Worm (Caenorhabditis elegans) whole organism, L2 larva: ENCODE results near the gene C06G3.8.

Source experiments
- C34F6.9 ChIP-seq: fragments of 150-350 bp; optimal IDR thresholded peaks from 2 replicates; lab custom pipeline; 2014; ENCODE audit warnings: missing biosample characterization, missing genetic modification characterization
- F13H6.1 ChIP-seq: sonication (generic microtip); optimal IDR thresholded peaks from 2 replicates; lab custom pipeline; 2016; ENCODE audit warnings: missing genetic modification characterization, missing compliant biosample characterization
- Y55F3AM.14 ChIP-seq: fragments of 200-800 bp; sonication (Bioruptor generic); optimal IDR thresholded peaks from 2 replicates; lab custom pipeline; 2018; ENCODE audit warnings: mild to moderate bottlenecking, missing genetic modification characterization, missing compliant biosample characterization
- ZK546.5 ChIP-seq: sonication (generic microtip); optimal IDR thresholded peaks from 2 replicates; lab custom pipeline; 2017; ENCODE audit warnings: missing biosample characterization, missing genetic modification characterization
- ama-1 ChIP-seq: fragments of 150-350 bp; optimal IDR thresholded peaks from 2 replicates; lab custom pipeline; 2018; ENCODE audit warnings: inconsistent platforms
- blmp-1 ChIP-seq: sonication (generic microtip); optimal IDR thresholded peaks from 2 replicates; lab custom pipeline; 2017; ENCODE audit warnings: missing genetic modification characterization, mild to moderate bottlenecking, missing compliant biosample characterization, antibody characterized with exemption, moderate library complexity; ENCODE audit not compliant: insufficient read depth
- ceh-16 ChIP-seq: fragments of 150-350 bp; optimal IDR thresholded peaks from 2 replicates; lab custom pipeline; 2014; ENCODE audit warnings: missing biosample characterization, missing genetic modification characterization
- ceh-82 ChIP-seq: fragments of 150-350 bp; optimal IDR thresholded peaks from 2 replicates; lab custom pipeline; 2014; ENCODE audit warnings: missing biosample characterization, missing genetic modification characterization
- dmd-4 ChIP-seq: sonication (generic microtip); optimal IDR thresholded peaks from 2 replicates; lab custom pipeline; 2017; ENCODE audit warnings: missing biosample characterization, missing genetic modification characterization
- egl-27 ChIP-seq: sonication (generic microtip); optimal IDR thresholded peaks from 3 replicates; lab custom pipeline; 2017; ENCODE audit warnings: missing biosample characterization, missing genetic modification reagents, missing genetic modification characterization
- elt-1 ChIP-seq: fragments of 150-350 bp; optimal IDR thresholded peaks from 2 replicates; lab custom pipeline; 2014; ENCODE audit warnings: missing biosample characterization, missing genetic modification characterization
- fos-1 ChIP-seq: fragments of 150-350 bp; optimal IDR thresholded peaks from 2 replicates; lab custom pipeline; 2014; ENCODE audit warnings: missing biosample characterization, missing genetic modification characterization
- gmeb-1 ChIP-seq: fragments of 150-350 bp; optimal IDR thresholded peaks from 2 replicates; lab custom pipeline; 2014; ENCODE audit warnings: missing biosample characterization, missing genetic modification characterization
- lin-13 ChIP-seq: fragments of 150-350 bp; optimal IDR thresholded peaks from 2 replicates; lab custom pipeline; 2014; ENCODE audit warnings: missing biosample characterization, missing genetic modification reagents, missing genetic modification characterization
- lin-39 ChIP-seq: fragments of 150-350 bp; optimal IDR thresholded peaks from 2 replicates; lab custom pipeline; 2014; ENCODE audit warnings: missing biosample characterization, missing genetic modification reagents, missing genetic modification characterization
- mbf-1 ChIP-seq: sonication (generic microtip); optimal IDR thresholded peaks from 2 replicates; lab custom pipeline; 2017; ENCODE audit warnings: missing biosample characterization, missing genetic modification characterization
- mdl-1 ChIP-seq, 2 experiments: fragments of 150-350 bp in 1 of 2; sonication (generic microtip) in 1 of 2; optimal IDR thresholded peaks; 2 replicates each; lab custom pipeline; 2017; ENCODE audit warnings: missing biosample characterization in 2 of 2, missing genetic modification characterization in 2 of 2
- nhr-10 ChIP-seq: sonication (generic microtip); optimal IDR thresholded peaks from 2 replicates; lab custom pipeline; 2017; ENCODE audit warnings: missing biosample characterization, missing genetic modification characterization
- nhr-12 ChIP-seq: fragments of 150-350 bp; optimal IDR thresholded peaks from 2 replicates; lab custom pipeline; 2014; ENCODE audit warnings: missing biosample characterization, missing genetic modification characterization
- nhr-129 ChIP-seq: fragments of 150-350 bp; optimal IDR thresholded peaks from 2 replicates; lab custom pipeline; 2014; ENCODE audit warnings: missing biosample characterization, missing genetic modification characterization
- nhr-21 ChIP-seq: fragments of 150-350 bp; optimal IDR thresholded peaks from 2 replicates; lab custom pipeline; 2014; ENCODE audit warnings: missing biosample characterization, missing genetic modification characterization
- nhr-23 ChIP-seq: fragments of 150-350 bp; optimal IDR thresholded peaks from 2 replicates; lab custom pipeline; 2014; ENCODE audit warnings: missing biosample characterization, missing genetic modification reagents, missing genetic modification characterization
- nhr-237 ChIP-seq: fragments of 150-350 bp; optimal IDR thresholded peaks from 2 replicates; lab custom pipeline; 2014; ENCODE audit warnings: missing biosample characterization, missing genetic modification characterization
- nhr-25 ChIP-seq: fragments of 150-350 bp; sonication (generic microtip); optimal IDR thresholded peaks from 3 replicates; lab custom pipeline; 2014; ENCODE audit warnings: missing biosample characterization, missing genetic modification characterization
- nhr-6 ChIP-seq: fragments of 150-350 bp; optimal IDR thresholded peaks from 2 replicates; lab custom pipeline; 2014; ENCODE audit warnings: missing biosample characterization, missing genetic modification characterization
- nhr-77 ChIP-seq: fragments of 150-350 bp; optimal IDR thresholded peaks from 2 replicates; lab custom pipeline; 2014; ENCODE audit warnings: missing biosample characterization, missing genetic modification characterization
- peb-1 ChIP-seq: fragments of 150-350 bp; optimal IDR thresholded peaks from 2 replicates; lab custom pipeline; 2014; ENCODE audit warnings: missing biosample characterization, missing genetic modification characterization
- skn-1 ChIP-seq: sonication (generic microtip); optimal IDR thresholded peaks from 2 replicates; lab custom pipeline; 2017; ENCODE audit warnings: missing biosample characterization, missing genetic modification characterization
- sma-3 ChIP-seq: sonication (generic microtip); optimal IDR thresholded peaks from 2 replicates; lab custom pipeline; 2016; ENCODE audit warnings: missing genetic modification reagents, missing genetic modification characterization, missing compliant biosample characterization
- sma-9 ChIP-seq, 2 experiments: fragments of 150-350 bp in 1 of 2; sonication (generic microtip) in 1 of 2; optimal IDR thresholded peaks; 2 replicates each; lab custom pipeline; 2014 to 2016; ENCODE audit warnings: missing genetic modification characterization in 2 of 2, mild to moderate bottlenecking in 1 of 2, missing biosample characterization in 1 of 2, missing compliant biosample characterization in 1 of 2, missing genetic modification reagents in 1 of 2, moderate library complexity in 1 of 2
- snpc-4 ChIP-seq: fragments of 150-350 bp; optimal IDR thresholded peaks from 2 replicates; lab custom pipeline; 2014; ENCODE audit warnings: missing biosample characterization, missing genetic modification characterization
- unc-55 ChIP-seq: fragments of 150-350 bp; sonication (generic microtip); optimal IDR thresholded peaks from 3 replicates; lab custom pipeline; 2014; ENCODE audit warnings: missing biosample characterization, missing genetic modification reagents, missing genetic modification characterization
- unc-62 ChIP-seq: fragments of 150-350 bp; optimal IDR thresholded peaks from 2 replicates; lab custom pipeline; 2014; ENCODE audit warnings: missing biosample characterization, missing genetic modification reagents, missing genetic modification characterization
- ztf-1 ChIP-seq: fragments of 200-800 bp; sonication (Bioruptor generic); conservative IDR thresholded peaks from 2 replicates; pipeline ENCODE4 v1.3.6; 2022; ENCODE audit warnings: missing genetic modification characterization, missing compliant biosample characterization
- ztf-4 ChIP-seq: fragments of 150-350 bp; optimal IDR thresholded peaks from 2 replicates; lab custom pipeline; 2014; ENCODE audit warnings: missing biosample characterization, missing genetic modification characterization

The C06G3.8 gene

DNA sequence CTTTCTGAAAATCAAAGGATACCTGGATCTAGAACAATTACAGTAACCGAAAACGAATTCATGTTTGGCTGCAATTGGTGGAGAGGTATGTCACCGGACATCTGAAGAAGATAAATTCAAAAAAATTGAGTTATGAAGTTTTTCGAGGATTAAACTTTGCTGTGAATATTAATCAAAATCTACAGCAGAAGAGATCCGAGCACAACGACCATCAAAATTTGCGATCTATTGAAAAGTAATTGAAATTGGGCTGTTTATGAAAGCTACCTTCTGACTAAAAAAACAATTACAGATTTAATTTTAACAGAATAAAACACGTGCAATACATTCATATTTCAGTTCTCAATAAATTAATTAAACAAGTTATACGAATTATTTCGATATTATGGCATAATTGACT lies at the start of gene C06G3.8:
C06G3.8 (minus strand) TSS at position 101 of the 400 bp plus-strand sequence.
- TF ChIP-seq blmp-1 (tag; lab: Kevin White, UChicago) (no peak), lin-39 (tag; lab: Kevin White, UChicago) (no peak), sma-3 (GFP tag; lab: Kevin White, UChicago) (no peak), ceh-82 (tag; lab: Kevin White, UChicago) (no peak), nhr-77 (tag; lab: Kevin White, UChicago) (no peak), nhr-21 (no peak), nhr-6 (tag; lab: Kevin White, UChicago) (no peak), unc-55 (GFP tag; lab: Kevin White, UChicago) (no peak), nhr-23 (tag; lab: Kevin White, UChicago) (no peak), skn-1 (tag; lab: Kevin White, UChicago) (no peak), nhr-25 (tag; lab: Kevin White, UChicago) (no peak), ztf-1 (GFP tag; lab: Robert Waterston, UW) (no peak), nhr-237 (tag; lab: Kevin White, UChicago) (no peak), mdl-1 (tag; optimal IDR thresholded peaks at IDR 0.05; lab: Kevin White, UChicago) (no peak), Y55F3AM.14 (GFP tag; lab: Kevin White, UChicago) (no peak)

DNA sequence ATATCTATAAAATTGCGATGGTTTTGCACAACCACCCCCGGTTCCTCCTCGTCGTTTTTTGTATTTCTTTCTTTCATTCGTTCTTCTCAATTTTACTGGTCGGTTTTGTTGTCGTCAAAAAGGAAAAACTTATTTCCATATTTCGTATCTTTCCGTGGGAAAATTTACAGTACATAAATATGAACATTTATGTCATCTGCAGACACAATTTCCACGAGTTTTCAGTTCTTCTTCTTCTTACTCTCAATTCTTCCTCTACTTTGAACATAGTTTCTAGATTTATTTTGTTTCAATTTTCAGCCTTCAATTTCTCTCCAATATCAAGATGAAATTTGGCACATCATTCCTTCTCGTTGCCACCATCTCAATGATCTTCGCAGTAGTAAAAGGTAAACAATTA lies 48.9 kb upstream of the C06G3.8 start, which contains the start of gene Y43B11AR.1:
Y43B11AR.1 (plus strand) TSS at position 301 of the 400 bp plus-strand sequence.
- TF ChIP-seq C34F6.9 (tag; lab: Kevin White, UChicago) (no peak), nhr-129 (tag; lab: Kevin White, UChicago) (no peak), mbf-1 (tag; lab: Kevin White, UChicago) (no peak), ztf-4 (tag; lab: Kevin White, UChicago) (no peak), nhr-10 (no peak), dmd-4 (tag; lab: Kevin White, UChicago) (no peak), egl-27 (no peak), elt-1 (no peak), lin-13 (GFP tag; lab: Kevin White, UChicago) (no peak), ztf-1 (GFP tag; lab: Robert Waterston, UW) (no peak), nhr-6 (tag; lab: Kevin White, UChicago) (no peak), Y55F3AM.14 (GFP tag; lab: Kevin White, UChicago) (no peak), nhr-23 (tag; lab: Kevin White, UChicago) (no peak), ama-1 (lab: Kevin White, UChicago) (no peak), sma-3 (GFP tag; lab: Kevin White, UChicago) (no peak), nhr-21 (no peak), gmeb-1 (tag; lab: Kevin White, UChicago) (no peak)

DNA sequence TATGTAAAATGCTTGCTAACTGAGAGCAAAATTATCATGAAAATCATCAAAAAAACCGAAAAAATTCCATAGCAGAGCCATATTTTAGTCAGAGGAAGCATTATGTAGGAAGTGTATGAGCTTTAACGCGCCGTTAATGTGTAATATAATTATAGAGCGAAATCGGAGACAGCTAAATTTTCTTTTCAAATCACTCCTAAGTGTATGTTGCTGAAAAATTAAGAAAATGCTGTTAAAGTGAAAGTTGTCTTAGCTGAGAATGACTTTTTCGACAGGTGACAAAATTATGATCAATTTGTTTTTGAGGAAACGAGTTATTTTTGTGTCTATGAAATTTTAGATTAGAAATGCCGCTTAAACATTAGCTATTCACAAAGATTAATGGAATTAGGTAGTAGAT lies 42.7 kb upstream of the C06G3.8 start, which contains the start of gene srg-50:
srg-50 (minus strand) TSS at position 101 of the 400 bp plus-strand sequence.
- no peak for TF ChIP-seq ama-1 (lab: Kevin White, UChicago)
- TF ChIP-seq nhr-77 (tag; lab: Kevin White, UChicago), result no peak
- TF ChIP-seq lin-39 (tag; lab: Kevin White, UChicago), result no peak
- no peak for TF ChIP-seq nhr-21
- TF ChIP-seq sma-3 (GFP tag; lab: Kevin White, UChicago), result no peak
- no peak for TF ChIP-seq F13H6.1

DNA sequence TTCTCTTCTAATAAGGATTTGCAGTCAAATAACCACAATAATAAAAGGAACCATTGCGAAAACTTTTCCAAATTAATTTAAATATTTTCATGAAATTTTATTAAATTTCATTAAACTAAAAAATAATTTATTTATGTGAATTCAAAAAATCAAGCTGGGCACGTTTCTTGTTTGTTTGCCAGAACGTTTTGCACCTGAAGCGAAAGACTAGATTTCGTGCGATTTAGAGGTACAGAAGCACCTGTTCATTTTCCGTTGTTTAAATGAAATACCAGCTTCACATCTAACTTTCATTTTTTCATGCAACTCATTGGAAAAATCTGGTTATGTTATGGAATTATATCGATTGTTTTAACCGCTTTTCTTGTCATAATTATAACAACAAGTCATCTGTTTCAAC lies 39.8 kb upstream of the C06G3.8 start, which contains the start of gene srg-48:
srg-48 (plus strand) TSS at position 301 of the 400 bp plus-strand sequence.
- TF ChIP-seq ceh-16 (tag; lab: Kevin White, UChicago) (no peak), nhr-6 (tag; lab: Kevin White, UChicago) (no peak), peb-1 (no peak), sma-9 (GFP tag; optimal IDR thresholded peaks at IDR 0.05; lab: Kevin White, UChicago) (no peak), sma-9 (tag; optimal IDR thresholded peaks at IDR 0.05; lab: Kevin White, UChicago) (no peak), blmp-1 (tag; lab: Kevin White, UChicago) (no peak), lin-39 (tag; lab: Kevin White, UChicago) (no peak), ZK546.5 (tag; lab: Kevin White, UChicago) (no peak), fos-1 (tag; lab: Kevin White, UChicago) (no peak), gmeb-1 (tag; lab: Kevin White, UChicago) (no peak), unc-62 (GFP tag; lab: Kevin White, UChicago) (no peak), snpc-4 (tag; lab: Kevin White, UChicago) (no peak), nhr-12 (tag; lab: Kevin White, UChicago) (no peak)
